Fruit fly (Drosophila melanogaster): ENCODE results near the gene RpL9.

- TF ChIP-seq pan (optimal IDR thresholded peaks at IDR 0.05) (no peak), EcR (GFP tag; optimal IDR thresholded peaks at IDR 0.05) (peak; percentile 5 to 49), CG8478 (optimal IDR thresholded peaks at IDR 0.05) (no peak)
These were observed 41.5 kb upstream of the RpL9 start for dm6 chr2L:11045467-11045914.

Measured in whole organism.